Fruit fly (Drosophila melanogaster): ENCODE measurements around the gene Ipk2.
A peak's percentile ranks its signal among the peaks of the same experiment; 100 is the strongest.

Ipk2 gene

DNA sequence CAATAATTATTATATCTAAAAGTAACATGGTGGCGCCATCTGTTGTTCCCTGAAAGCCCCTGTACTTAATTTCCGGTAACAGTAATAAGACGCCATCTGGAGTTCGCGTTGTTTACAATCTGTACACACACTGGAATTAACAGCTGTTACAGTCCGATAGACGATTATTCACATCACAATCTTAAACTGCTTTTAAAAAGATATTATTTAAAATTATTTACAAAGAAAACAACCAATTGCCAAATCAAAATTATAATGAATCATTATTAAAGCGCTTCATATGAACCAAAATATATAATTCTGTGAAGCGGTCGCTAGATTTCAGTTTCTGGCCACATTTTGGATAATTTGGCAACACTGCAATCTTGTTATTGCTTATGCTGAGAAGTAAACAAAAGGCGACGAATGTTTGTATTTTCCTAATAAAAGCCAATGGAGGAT lies 28.4 kb upstream of the Ipk2 start, which contains the start of gene CG13689 (continued):
- TF ChIP-seq CG9876 (GFP tag; optimal IDR thresholded peaks at IDR 0.05) (no peak), TFAM (GFP tag; optimal IDR thresholded peaks at IDR 0.05) (no peak), gce (GFP tag; IDR thresholded peaks at IDR 0.05) (no peak), zen2 (GFP tag; IDR thresholded peaks at IDR 0.05; ENCODE audit: partially characterized antibody) (no peak), Xbp1 (GFP tag; optimal IDR thresholded peaks at IDR 0.05) (peak; percentile 80), CG14667 (GFP tag; IDR thresholded peaks at IDR 0.05) (peak; percentile 34), crol (GFP tag; IDR thresholded peaks at IDR 0.05) (no peak)

- TF ChIP-seq lov (optimal IDR thresholded peaks at IDR 0.05), result no peak
- no peak for TF ChIP-seq lov (GFP tag; IDR thresholded peaks at IDR 0.05)
- peak in 1 of 2 experiments; percentile 94 for TF ChIP-seq tll (GFP tag; optimal IDR thresholded peaks at IDR 0.05)
- TF ChIP-seq CG6689 (GFP tag; IDR thresholded peaks at IDR 0.05), result no peak
These were observed 27.8 kb upstream of the Ipk2 start for dm6 chr2L:601848-602247.

- no peak for TF ChIP-seq ERR (GFP tag; optimal IDR thresholded peaks at IDR 0.05)
- no peak for TF ChIP-seq CG10209 (GFP tag; optimal IDR thresholded peaks at IDR 0.05)
- TF ChIP-seq CG15479 (GFP tag; optimal IDR thresholded peaks at IDR 0.05), result peak; percentile 47
- no peak for TF ChIP-seq Dek (tag; optimal IDR thresholded peaks at IDR 0.05)
- peak; percentile 69 for TF ChIP-seq cad (GFP tag; optimal IDR thresholded peaks at IDR 0.05)
- no peak for TF ChIP-seq HmgD (GFP tag; optimal IDR thresholded peaks at IDR 0.05)
- TF ChIP-seq jigr1 (GFP tag; IDR thresholded peaks at IDR 0.05), result no peak
- no peak for TF ChIP-seq CG4404 (GFP tag; IDR thresholded peaks at IDR 0.05)
- no peak for TF ChIP-seq Atf3 (GFP tag; optimal IDR thresholded peaks at IDR 0.05)
- TF ChIP-seq Nf-YB (GFP tag; optimal IDR thresholded peaks at IDR 0.05), result peak; percentile 59
- TF ChIP-seq zfh1 (GFP tag; IDR thresholded peaks at IDR 0.05), result 0 out of 3 replicates have a peak, but pooled peaks have one; percentile 20
- no peak for TF ChIP-seq Hr78 (GFP tag; optimal IDR thresholded peaks at IDR 0.05)
- TF ChIP-seq CG9797 (GFP tag; optimal IDR thresholded peaks at IDR 0.05), result no peak
- no peak for TF ChIP-seq gro (GFP tag; optimal IDR thresholded peaks at IDR 0.05)
- no peak for TF ChIP-seq kni (GFP tag; optimal IDR thresholded peaks at IDR 0.05)
- TF ChIP-seq Six4 (GFP tag; optimal IDR thresholded peaks at IDR 0.05), result no peak
- TF ChIP-seq CG14965 (GFP tag; optimal IDR thresholded peaks at IDR 0.05; ENCODE audit: borderline replicate concordance), result no peak
- TF ChIP-seq Neu2 (GFP tag; optimal IDR thresholded peaks at IDR 0.05; ENCODE audit: borderline replicate concordance), result no peak
- no peak for TF ChIP-seq ash1 (GFP tag; optimal IDR thresholded peaks at IDR 0.05)
- peak; percentile 11 for TF ChIP-seq ac (GFP tag; optimal IDR thresholded peaks at IDR 0.05)
- no peak for TF ChIP-seq knrl (GFP tag; IDR thresholded peaks at IDR 0.05; ENCODE audit: partially characterized antibody)
- peak; percentile 81 for TF ChIP-seq Ets65A (GFP tag)
- TF ChIP-seq Ets97D (GFP tag; optimal IDR thresholded peaks at IDR 0.05), result no peak
- TF ChIP-seq CG1832 (GFP tag; optimal IDR thresholded peaks at IDR 0.05), result peak; percentile 38
- TF ChIP-seq CG12104 (GFP tag; optimal IDR thresholded peaks at IDR 0.05), result no peak
- peak; percentile 63 for TF ChIP-seq D (optimal IDR thresholded peaks at IDR 0.05)
- TF ChIP-seq D (GFP tag; optimal IDR thresholded peaks at IDR 0.05), result no peak
- no peak for TF ChIP-seq zen (tag; optimal IDR thresholded peaks at IDR 0.05)
- TF ChIP-seq gsb-n (tag; optimal IDR thresholded peaks at IDR 0.05), result peak; percentile 22
These were observed 23.7 kb upstream of the Ipk2 start for dm6 chr2L:597771-598170.

Measured in whole organism, embryonic.